Worm (Caenorhabditis elegans): ENCODE measurements around the gene rbd-1.

DNA sequence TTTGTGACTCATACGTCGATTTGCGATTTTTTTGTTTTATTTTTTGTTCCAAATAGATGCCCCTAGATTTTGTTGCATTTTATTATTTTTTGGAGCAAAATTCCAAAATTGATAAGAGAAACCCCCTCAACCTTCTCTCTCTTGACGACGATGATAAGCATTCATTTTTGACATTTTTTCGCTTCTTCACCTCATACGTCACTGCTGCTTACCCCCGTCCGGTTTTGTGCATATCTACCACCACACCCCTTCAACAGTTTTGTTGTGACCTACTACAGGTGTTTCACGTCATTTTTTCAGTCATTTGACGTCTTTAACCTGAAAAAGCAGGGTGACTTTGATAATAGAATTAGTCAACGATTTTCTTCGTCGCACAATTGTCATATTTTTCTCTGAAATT is 25.9 kb upstream of the rbd-1 start:
- no peak for TF ChIP-seq pha-4 (tag; optimal IDR thresholded peaks at IDR 0.05)
- TF ChIP-seq akir-1 (GFP tag; optimal IDR thresholded peaks at IDR 0.05), result no peak
- no peak for TF ChIP-seq nfya-2 (GFP tag; IDR thresholded peaks at IDR 0.05)
- no peak for TF ChIP-seq unc-62 (GFP tag; optimal IDR thresholded peaks at IDR 0.05)
- no peak for TF ChIP-seq fkh-3 (tag; optimal IDR thresholded peaks at IDR 0.05)
- TF ChIP-seq ceh-27 (GFP tag; optimal IDR thresholded peaks at IDR 0.05), result no peak
- TF ChIP-seq tlf-1 (GFP tag; optimal IDR thresholded peaks at IDR 0.05), result no peak
- no peak for TF ChIP-seq mcd-1 (GFP tag; IDR thresholded peaks at IDR 0.05)
- no peak for TF ChIP-seq lin-35 (GFP tag; optimal IDR thresholded peaks at IDR 0.05)
- TF ChIP-seq hsf-1 (GFP tag; IDR thresholded peaks at IDR 0.05), result no peak
- no peak for TF ChIP-seq unc-130 (GFP tag; optimal IDR thresholded peaks at IDR 0.05)
- TF ChIP-seq snpc-4 (GFP tag; optimal IDR thresholded peaks at IDR 0.05), result no peak
- TF ChIP-seq snpc-4 (tag; optimal IDR thresholded peaks at IDR 0.05), result no peak
- no peak for TF ChIP-seq ama-1 (optimal IDR thresholded peaks at IDR 0.05)
- no peak for TF ChIP-seq ama-1 (GFP tag; optimal IDR thresholded peaks at IDR 0.05)
- TF ChIP-seq snpc-3.4 (tag; optimal IDR thresholded peaks at IDR 0.05), result no peak

Data from whole organism, young adult.